Fruit fly (Drosophila melanogaster) whole organism, embryonic: ENCODE results near the gene CG33281.

Source experiments
- B-H2 ChIP-seq: fragments of 200-800 bp; sonication (Bioruptor generic); optimal IDR thresholded peaks from 2 replicates; lab custom pipeline; 2018; ENCODE audit warnings: missing biosample characterization, mild to moderate bottlenecking, missing genetic modification characterization
- Bteb2 ChIP-seq: fragments of 200-800 bp; sonication (Bioruptor generic); optimal IDR thresholded peaks from 2 replicates; lab custom pipeline; 2016; ENCODE audit warnings: missing biosample characterization, missing genetic modification characterization
- CG10267 ChIP-seq: fragments of 200-800 bp; sonication (Bioruptor generic); optimal IDR thresholded peaks from 2 replicates; lab custom pipeline; 2018; ENCODE audit warnings: missing biosample characterization, mild to moderate bottlenecking, missing genetic modification characterization, moderate library complexity
- CG11085 ChIP-seq: fragments of 200-800 bp; sonication (Bioruptor generic); IDR thresholded peaks from 2 replicates; pipeline ENCODE4 v1.3.6; 2022; ENCODE audit warnings: missing biosample characterization, missing genetic modification characterization
- CG11093 ChIP-seq: fragments of 200-800 bp; sonication (Bioruptor generic); IDR thresholded peaks from 3 replicates; pipeline ENCODE4 v1.3.6; 2022; ENCODE audit warnings: missing biosample characterization, missing genetic modification characterization
- CG13775 ChIP-seq: fragments of 200-800 bp; sonication (Bioruptor generic); optimal IDR thresholded peaks from 3 replicates; lab custom pipeline; 2017; ENCODE audit warnings: missing biosample characterization, mild to moderate bottlenecking, missing genetic modification characterization
- CG14965 ChIP-seq: fragments of 200-800 bp; sonication (Bioruptor generic); optimal IDR thresholded peaks from 2 replicates; lab custom pipeline; 2016; ENCODE audit warnings: missing biosample characterization, missing genetic modification characterization, borderline replicate concordance
- CG15479 ChIP-seq: fragments of 200-800 bp; sonication (Bioruptor generic); optimal IDR thresholded peaks from 3 replicates; lab custom pipeline; 2019; ENCODE audit warnings: missing biosample characterization, mild to moderate bottlenecking, missing genetic modification characterization, moderate library complexity
- CG1647 ChIP-seq: fragments of 200-800 bp; sonication (Bioruptor generic); optimal IDR thresholded peaks from 3 replicates; lab custom pipeline; 2016; ENCODE audit warnings: missing biosample characterization, missing genetic modification characterization
- CG16815 ChIP-seq: fragments of 200-800 bp; sonication (Bioruptor generic); optimal IDR thresholded peaks from 3 replicates; lab custom pipeline; 2017; ENCODE audit warnings: missing biosample characterization, mild to moderate bottlenecking, missing genetic modification characterization
- CG17568 ChIP-seq: fragments of 200-800 bp; sonication (Bioruptor generic); optimal IDR thresholded peaks from 2 replicates; lab custom pipeline; 2018; ENCODE audit warnings: missing biosample characterization, mild to moderate bottlenecking, missing genetic modification characterization, moderate library complexity
- CG18599 ChIP-seq: fragments of 200-800 bp; sonication (Bioruptor generic); optimal IDR thresholded peaks from 3 replicates; lab custom pipeline; 2017; ENCODE audit warnings: missing biosample characterization, missing genetic modification characterization, mild to moderate bottlenecking, moderate library complexity, missing genetic modification reagents
- CG2116 ChIP-seq: fragments of 200-800 bp; sonication (Bioruptor generic); optimal IDR thresholded peaks from 3 replicates; lab custom pipeline; 2018; ENCODE audit warnings: missing biosample characterization, mild to moderate bottlenecking, missing genetic modification characterization
- CG30020 ChIP-seq: fragments of 200-800 bp; optimal IDR thresholded peaks from 2 replicates; lab custom pipeline; 2019; ENCODE audit warnings: missing biosample characterization, mild to moderate bottlenecking, missing genetic modification characterization, moderate library complexity
- CG34422 ChIP-seq: fragments of 200-800 bp; sonication (Bioruptor generic); IDR thresholded peaks from 3 replicates; pipeline ENCODE4 v1.3.6; 2022; ENCODE audit warnings: missing biosample characterization, missing genetic modification characterization
- CG3726 ChIP-seq: fragments of 200-800 bp; sonication (Bioruptor generic); IDR thresholded peaks from 3 replicates; pipeline ENCODE4, ENCODE4 v1.3.6; 2022; ENCODE audit warnings: missing biosample characterization, missing genetic modification characterization
- CG4360 ChIP-seq: fragments of 200-800 bp; sonication (Bioruptor generic); IDR thresholded peaks from 2 replicates; pipeline ENCODE4 v1.3.6; 2022; ENCODE audit warnings: missing biosample characterization, missing genetic modification characterization
- CG5245 ChIP-seq: fragments of 200-800 bp; sonication (Bioruptor generic); optimal IDR thresholded peaks from 3 replicates; lab custom pipeline; 2016; ENCODE audit warnings: missing biosample characterization, missing genetic modification characterization
- CG7271 ChIP-seq: fragments of 200-800 bp; sonication (Bioruptor generic); optimal IDR thresholded peaks from 2 replicates; lab custom pipeline; 2018; ENCODE audit warnings: missing biosample characterization, mild to moderate bottlenecking, missing genetic modification characterization, moderate library complexity
- CG7556 ChIP-seq: fragments of 200-800 bp; sonication (Bioruptor generic); optimal IDR thresholded peaks from 2 replicates; lab custom pipeline; 2017; ENCODE audit warnings: missing biosample characterization, mild to moderate bottlenecking, missing genetic modification characterization
- CG8388 ChIP-seq: fragments of 200-800 bp; sonication (Bioruptor generic); optimal IDR thresholded peaks from 2 replicates; lab custom pipeline; 2019; ENCODE audit warnings: missing biosample characterization, mild to moderate bottlenecking, missing genetic modification characterization, moderate library complexity
- CG9727 ChIP-seq: fragments of 200-800 bp; sonication (Bioruptor generic); optimal IDR thresholded peaks from 3 replicates; lab custom pipeline; 2017; ENCODE audit warnings: missing biosample characterization, mild to moderate bottlenecking, missing genetic modification characterization
- CHES-1-like ChIP-seq: fragments of 200-800 bp; sonication (Bioruptor generic); optimal IDR thresholded peaks from 2 replicates; lab custom pipeline; 2016; ENCODE audit warnings: missing biosample characterization, missing genetic modification characterization
- CkIIα-i1 ChIP-seq: fragments of 200-800 bp; sonication (Bioruptor generic); IDR thresholded peaks from 2 replicates; pipeline ENCODE4 v1.3.6; 2022; ENCODE audit warnings: missing biosample characterization, missing genetic modification characterization
- Dbx ChIP-seq: fragments of 200-800 bp; sonication (Bioruptor generic); IDR thresholded peaks from 3 replicates; pipeline ENCODE4 v1.3.6; 2022; ENCODE audit warnings: missing biosample characterization, missing genetic modification characterization
- Hand ChIP-seq: fragments of 200-800 bp; sonication (Bioruptor generic); optimal IDR thresholded peaks from 2 replicates; lab custom pipeline; 2017; ENCODE audit warnings: mild to moderate bottlenecking, missing biosample characterization, missing genetic modification reagents, missing genetic modification characterization
- HmgZ ChIP-seq: fragments of 200-800 bp; sonication (Bioruptor generic); optimal IDR thresholded peaks from 2 replicates; lab custom pipeline; 2018; ENCODE audit warnings: missing biosample characterization, mild to moderate bottlenecking, missing genetic modification characterization
- Hmr ChIP-seq: fragments of 200-800 bp; sonication (Bioruptor generic); optimal IDR thresholded peaks from 3 replicates; lab custom pipeline; 2017; ENCODE audit warnings: mild to moderate bottlenecking, missing biosample characterization, missing genetic modification reagents, missing genetic modification characterization
- Hsf ChIP-seq: fragments of 200-800 bp; sonication (Bioruptor generic); optimal IDR thresholded peaks from 3 replicates; lab custom pipeline; 2016; ENCODE audit warnings: missing biosample characterization, missing genetic modification characterization
- NK7.1 ChIP-seq: fragments of 200-800 bp; sonication (Bioruptor generic); optimal IDR thresholded peaks from 3 replicates; lab custom pipeline; 2016; ENCODE audit warnings: missing biosample characterization, missing genetic modification characterization
- Nf-YB ChIP-seq: fragments of 200-800 bp; sonication (Bioruptor generic); optimal IDR thresholded peaks from 3 replicates; lab custom pipeline; 2019; ENCODE audit warnings: missing biosample characterization, mild to moderate bottlenecking, missing genetic modification characterization, moderate library complexity
- NfI ChIP-seq: fragments of 200-800 bp; sonication (Bioruptor generic); optimal IDR thresholded peaks from 3 replicates; lab custom pipeline; 2018; ENCODE audit warnings: missing biosample characterization, mild to moderate bottlenecking, missing genetic modification characterization, moderate library complexity
- Sox102F ChIP-seq: fragments of 200-800 bp; sonication (Bioruptor generic); optimal IDR thresholded peaks from 2 replicates; lab custom pipeline; 2018; ENCODE audit warnings: missing biosample characterization, mild to moderate bottlenecking, missing genetic modification characterization, moderate library complexity
- ase ChIP-seq: fragments of 200-800 bp; sonication (Bioruptor generic); IDR thresholded peaks from 3 replicates; pipeline ENCODE4 v1.3.6; 2022; ENCODE audit warnings: missing biosample characterization, missing genetic modification characterization
- bab2 ChIP-seq: fragments of 200-800 bp; sonication (Bioruptor generic); optimal IDR thresholded peaks from 2 replicates; lab custom pipeline; 2016; ENCODE audit warnings: missing biosample characterization, missing genetic modification characterization
- crol ChIP-seq: fragments of 200-800 bp; sonication (Bioruptor generic); IDR thresholded peaks from 2 replicates; pipeline ENCODE4 v1.3.6; 2022; ENCODE audit warnings: missing biosample characterization, missing genetic modification characterization
- dimm ChIP-seq: fragments of 200-800 bp; sonication (Bioruptor generic); IDR thresholded peaks from 2 replicates; pipeline ENCODE4 v1.3.6; 2022; ENCODE audit warnings: missing biosample characterization, missing genetic modification characterization
- en ChIP-seq: fragments of 200-800 bp; sonication (Bioruptor generic); optimal IDR thresholded peaks from 2 replicates; lab custom pipeline; 2016; ENCODE audit warnings: missing biosample characterization, missing genetic modification characterization
- fu2 ChIP-seq: fragments of 200-800 bp; sonication (Bioruptor generic); optimal IDR thresholded peaks from 2 replicates; lab custom pipeline; 2016; ENCODE audit warnings: missing biosample characterization, missing genetic modification characterization
- insv ChIP-seq, 2 experiments: fragments of 200-800 bp; sonication (Bioruptor generic); optimal IDR thresholded peaks; 3 replicates each; lab custom pipeline; 2016 to 2018; ENCODE audit warnings: missing biosample characterization in 2 of 2, missing genetic modification characterization in 2 of 2
- kah ChIP-seq: fragments of 200-800 bp; sonication (Bioruptor generic); optimal IDR thresholded peaks from 2 replicates; lab custom pipeline; 2018; ENCODE audit warnings: missing biosample characterization, mild to moderate bottlenecking, missing genetic modification characterization
- pnt ChIP-seq: fragments of 200-800 bp; sonication (Bioruptor generic); optimal IDR thresholded peaks from 3 replicates; lab custom pipeline; 2016; ENCODE audit warnings: missing biosample characterization, missing genetic modification characterization
- pum ChIP-seq: fragments of 200-800 bp; sonication (Bioruptor generic); optimal IDR thresholded peaks from 2 replicates; lab custom pipeline; 2016; ENCODE audit warnings: missing biosample characterization, missing genetic modification characterization
- pzg ChIP-seq: fragments of 200-800 bp; sonication (Bioruptor generic); optimal IDR thresholded peaks from 3 replicates; lab custom pipeline; 2018; ENCODE audit warnings: missing biosample characterization, mild to moderate bottlenecking, missing genetic modification characterization, moderate library complexity
- rib ChIP-seq: fragments of 200-800 bp; sonication (Bioruptor generic); IDR thresholded peaks from 2 replicates; pipeline ENCODE4 v1.3.6; 2022; ENCODE audit warnings: missing biosample characterization, missing genetic modification characterization
- ro ChIP-seq: fragments of 200-800 bp; sonication (Bioruptor generic); IDR thresholded peaks from 2 replicates; pipeline ENCODE4 v1.3.6; 2022; ENCODE audit warnings: missing biosample characterization, missing genetic modification characterization
- trh ChIP-seq: fragments of 200-800 bp; sonication (Bioruptor generic); optimal IDR thresholded peaks from 2 replicates; lab custom pipeline; 2016; ENCODE audit warnings: missing biosample characterization, missing genetic modification characterization
- tx ChIP-seq: fragments of 200-800 bp; sonication (Bioruptor generic); optimal IDR thresholded peaks from 2 replicates; lab custom pipeline; 2016; ENCODE audit warnings: missing biosample characterization, missing genetic modification characterization
- zfh2 ChIP-seq: fragments of 200-800 bp; sonication (Bioruptor generic); optimal IDR thresholded peaks from 2 replicates; lab custom pipeline; 2016; ENCODE audit warnings: missing biosample characterization, missing genetic modification characterization

The CG33281 gene

DNA sequence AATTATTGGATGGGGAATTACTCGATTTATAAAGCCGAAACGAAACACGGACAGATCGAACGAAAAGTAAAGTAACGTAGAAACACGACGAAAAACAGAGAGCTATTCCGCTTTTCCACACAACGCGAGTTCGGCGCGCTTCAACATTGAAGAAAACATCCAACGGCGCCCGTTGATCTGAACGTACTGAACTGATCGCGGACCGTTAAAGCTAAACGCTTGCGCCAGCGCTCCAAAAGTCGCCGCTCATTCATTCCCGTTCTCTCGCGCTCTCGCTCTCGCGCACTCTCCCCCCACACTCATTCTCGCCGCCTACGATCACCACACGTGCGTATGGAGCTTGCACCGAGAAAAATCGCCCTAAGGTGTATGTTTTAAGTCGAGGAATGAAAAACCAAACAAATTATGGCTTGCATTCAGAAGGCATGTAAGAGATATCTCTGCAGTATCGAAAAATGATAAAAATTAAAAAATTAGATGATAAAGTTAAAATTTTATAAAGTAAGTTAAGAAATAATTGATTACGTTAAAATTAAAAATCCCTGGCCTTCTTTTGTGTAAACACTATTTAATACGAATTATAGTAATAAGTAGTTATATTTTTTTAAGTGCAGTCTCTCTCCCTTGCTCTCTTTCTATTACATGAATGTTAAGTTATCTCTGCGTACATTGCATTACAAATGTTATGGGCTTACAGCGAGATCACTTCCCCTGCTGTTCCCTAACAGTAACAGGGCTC is 30.8 kb downstream of the CG33281 start, which contains the start of gene E23 (continued):
- peak; percentile 91 for TF ChIP-seq NK7.1 (GFP tag; lab: Kevin White, UChicago)
- TF ChIP-seq ase (GFP tag; lab: Robert Waterston, UW), result peak; percentile 97
- peak; percentile 42 to 81 for TF ChIP-seq insv (GFP tag; optimal IDR thresholded peaks at IDR 0.05; lab: Kevin White, UChicago)
- TF ChIP-seq tx (GFP tag; lab: Kevin White, UChicago), result peak; percentile 94
- TF ChIP-seq CHES-1-like, result peak; percentile 95
- TF ChIP-seq CG4360 (GFP tag; lab: Robert Waterston, UW), result peak; percentile 79
- peak; percentile 92 for TF ChIP-seq crol (GFP tag; lab: Robert Waterston, UW)
- TF ChIP-seq CG18599 (GFP tag; lab: Kevin White, UChicago), result peak; percentile 98
- TF ChIP-seq NfI (GFP tag; lab: Kevin White, UChicago), result peak; percentile 99
- TF ChIP-seq Bteb2 (GFP tag; lab: Kevin White, UChicago), result peak; percentile 97
- TF ChIP-seq CG34422 (GFP tag; lab: Robert Waterston, UW), result peak; percentile 98
- TF ChIP-seq pzg (GFP tag; lab: Kevin White, UChicago), result peak; percentile 13
- TF ChIP-seq ro, result peak; percentile 97
- TF ChIP-seq pum (GFP tag; lab: Kevin White, UChicago), result peak; percentile 92
- TF ChIP-seq CG7556 (GFP tag; lab: Kevin White, UChicago), result peak; percentile 100
- peak; percentile 91 for TF ChIP-seq Nf-YB
- peak; percentile 97 for TF ChIP-seq CG10267 (tag; lab: Kevin White, UChicago)
- TF ChIP-seq CG2116 (GFP tag; lab: Kevin White, UChicago), result peak; percentile 93
- TF ChIP-seq CG1647 (GFP tag; lab: Kevin White, UChicago), result peak; percentile 94
- peak; percentile 83 for TF ChIP-seq CG7271 (tag; lab: Kevin White, UChicago)
- peak; percentile 97 for TF ChIP-seq Hand
- 0 out of 2 replicates have a peak, but pooled peaks have one; percentile 54 for TF ChIP-seq CkIIα-i1 (GFP tag; lab: Robert Waterston, UW)
- peak; percentile 98 for TF ChIP-seq HmgZ (tag; lab: Kevin White, UChicago)
- TF ChIP-seq fu2 (GFP tag; lab: Kevin White, UChicago), result peak; percentile 94
- peak; percentile 95 for TF ChIP-seq CG11085 (GFP tag; lab: Robert Waterston, UW)
- peak; percentile 92 for TF ChIP-seq CG30020 (tag; lab: Kevin White, UChicago)
- peak; percentile 99 for TF ChIP-seq CG8388 (GFP tag; lab: Kevin White, UChicago)
- peak; percentile 99 for TF ChIP-seq Sox102F (GFP tag; lab: Kevin White, UChicago)
- TF ChIP-seq CG3726 (GFP tag; lab: Robert Waterston, UW), result peak; percentile 97
- TF ChIP-seq en (GFP tag; lab: Kevin White, UChicago), result peak; percentile 76
- TF ChIP-seq Hsf (GFP tag; lab: Kevin White, UChicago), result peak; percentile 98
- TF ChIP-seq B-H2 (GFP tag; lab: Kevin White, UChicago), result peak; percentile 95
- TF ChIP-seq bab2, result peak; percentile 93
- TF ChIP-seq zfh2, result peak; percentile 97
- peak; percentile 98 for TF ChIP-seq trh (GFP tag; lab: Kevin White, UChicago)
- TF ChIP-seq CG14965 (GFP tag; lab: Kevin White, UChicago), result peak; percentile 20
- peak; percentile 98 for TF ChIP-seq Dbx
- TF ChIP-seq CG16815, result peak; percentile 98
- peak; percentile 96 for TF ChIP-seq CG11093 (GFP tag; lab: Robert Waterston, UW)
- peak; percentile 98 for TF ChIP-seq CG17568 (GFP tag; lab: Kevin White, UChicago)
- TF ChIP-seq CG15479 (GFP tag; lab: Kevin White, UChicago), result no peak
- TF ChIP-seq CG13775 (GFP tag; lab: Kevin White, UChicago), result peak; percentile 99
- peak; percentile 92 for TF ChIP-seq pnt (GFP tag; lab: Kevin White, UChicago)
- peak; percentile 97 for TF ChIP-seq CG5245 (GFP tag; lab: Kevin White, UChicago)
- TF ChIP-seq rib (GFP tag; lab: Robert Waterston, UW), result peak; percentile 96
- peak; percentile 99 for TF ChIP-seq Hmr
- TF ChIP-seq CG9727 (GFP tag; lab: Kevin White, UChicago), result peak; percentile 99
- peak; percentile 93 for TF ChIP-seq dimm (GFP tag; lab: Robert Waterston, UW)
- TF ChIP-seq kah (GFP tag; lab: Kevin White, UChicago), result peak; percentile 94
